Worm (Caenorhabditis elegans) whole organism, L1 larva: Measurements from ENCODE around the gene his-41.

Source experiments
- C34B4.2 ChIP-seq: sonication (generic microtip); optimal IDR thresholded peaks from 2 replicates; lab custom pipeline; 2017; ENCODE audit warnings: mild to moderate bottlenecking, missing genetic modification characterization, missing compliant biosample characterization
- Y116A8C.19 ChIP-seq: sonication (generic microtip); optimal IDR thresholded peaks from 2 replicates; lab custom pipeline; 2016; ENCODE audit warnings: missing compliant biosample characterization, missing genetic modification characterization, borderline replicate concordance
- aha-1 ChIP-seq: fragments of 150-350 bp; optimal IDR thresholded peaks from 2 replicates; lab custom pipeline; 2014; ENCODE audit warnings: missing biosample characterization, missing genetic modification characterization
- ama-1 ChIP-seq: fragments of 150-350 bp; optimal IDR thresholded peaks from 2 replicates; lab custom pipeline; 2014
- ceh-63 ChIP-seq: fragments of 200-800 bp; sonication (Bioruptor generic); optimal IDR thresholded peaks from 2 replicates; lab custom pipeline; 2018; ENCODE audit warnings: mild to moderate bottlenecking, missing genetic modification characterization, missing compliant biosample characterization
- ceh-8 ChIP-seq: fragments of 200-800 bp; sonication (Bioruptor generic); optimal IDR thresholded peaks from 2 replicates; lab custom pipeline; 2018; ENCODE audit warnings: mild to moderate bottlenecking, missing genetic modification characterization, moderate library complexity, missing compliant biosample characterization
- ceh-82 ChIP-seq, 3 experiments: fragments of 150-350 bp in 1 of 3; sonication (generic microtip) in 2 of 3; optimal IDR thresholded peaks; 2 replicates each; lab custom pipeline; 2014 to 2017; ENCODE audit warnings: missing biosample characterization in 3 of 3, missing genetic modification characterization in 3 of 3
- ceh-88 ChIP-seq: fragments of 200-800 bp; sonication (Bioruptor generic); IDR thresholded peaks from 2 replicates; pipeline ENCODE4 v1.3.6; 2022; ENCODE audit warnings: missing genetic modification characterization, missing compliant biosample characterization
- ces-1 ChIP-seq: fragments of 150-350 bp; optimal IDR thresholded peaks from 2 replicates; lab custom pipeline; 2014; ENCODE audit warnings: missing biosample characterization, missing genetic modification reagents, missing genetic modification characterization
- dsc-1 ChIP-seq: sonication (generic microtip); optimal IDR thresholded peaks from 2 replicates; lab custom pipeline; 2016; ENCODE audit warnings: mild to moderate bottlenecking, missing genetic modification characterization, missing compliant biosample characterization
- efl-3 ChIP-seq: fragments of 200-800 bp; sonication (Bioruptor generic); optimal IDR thresholded peaks from 2 replicates; lab custom pipeline; 2018; ENCODE audit warnings: mild to moderate bottlenecking, missing genetic modification characterization, missing compliant biosample characterization
- ets-5 ChIP-seq: fragments of 200-800 bp; sonication (Bioruptor generic); IDR thresholded peaks from 2 replicates; pipeline ENCODE4 v1.3.6; 2022; ENCODE audit warnings: missing genetic modification characterization, missing compliant biosample characterization
- fkh-10 ChIP-seq: sonication (generic microtip); optimal IDR thresholded peaks from 2 replicates; lab custom pipeline; 2017; ENCODE audit warnings: missing biosample characterization, missing genetic modification reagents, missing genetic modification characterization
- grh-1 ChIP-seq: fragments of 200-800 bp; sonication (Bioruptor generic); IDR thresholded peaks from 2 replicates; pipeline ENCODE4 v1.3.6; 2022; ENCODE audit warnings: missing genetic modification reagents, missing genetic modification characterization, missing compliant biosample characterization
- hlh-17 ChIP-seq: fragments of 200-800 bp; sonication (Bioruptor generic); optimal IDR thresholded peaks from 2 replicates; lab custom pipeline; 2018; ENCODE audit warnings: missing genetic modification characterization, mild to moderate bottlenecking, missing compliant biosample characterization, moderate library complexity, borderline replicate concordance
- hlh-4 ChIP-seq: sonication (generic microtip); optimal IDR thresholded peaks from 2 replicates; lab custom pipeline; 2016; ENCODE audit warnings: mild to moderate bottlenecking, missing genetic modification characterization, missing compliant biosample characterization
- hpl-2 ChIP-seq: fragments of 150-350 bp; optimal IDR thresholded peaks from 2 replicates; lab custom pipeline; 2014; ENCODE audit warnings: missing biosample characterization, missing genetic modification reagents, missing genetic modification characterization
- irx-1 ChIP-seq: sonication (generic microtip); optimal IDR thresholded peaks from 2 replicates; lab custom pipeline; 2016; ENCODE audit warnings: missing genetic modification characterization, missing compliant biosample characterization
- isw-1 ChIP-seq: fragments of 200-800 bp; sonication (Bioruptor generic); IDR thresholded peaks from 2 replicates; pipeline ENCODE4 v1.3.6; 2022; ENCODE audit warnings: missing genetic modification characterization, missing compliant biosample characterization
- jun-1 ChIP-seq: fragments of 150-350 bp; optimal IDR thresholded peaks from 2 replicates; lab custom pipeline; 2014; ENCODE audit warnings: missing biosample characterization, missing genetic modification reagents, missing genetic modification characterization
- lin-14 ChIP-seq: fragments of 200-800 bp; sonication (Bioruptor generic); optimal IDR thresholded peaks from 2 replicates; lab custom pipeline; 2018; ENCODE audit warnings: mild to moderate bottlenecking, missing genetic modification characterization, moderate library complexity, missing compliant biosample characterization
- lin-15B ChIP-seq: fragments of 150-350 bp; sonication (generic microtip); optimal IDR thresholded peaks from 3 replicates; lab custom pipeline; 2014; ENCODE audit warnings: missing biosample characterization, missing genetic modification characterization
- lin-39 ChIP-seq: fragments of 150-350 bp; optimal IDR thresholded peaks from 2 replicates; lab custom pipeline; 2014; ENCODE audit warnings: missing biosample characterization, missing genetic modification reagents, missing genetic modification characterization
- lir-3 ChIP-seq: sonication (generic microtip); optimal IDR thresholded peaks from 2 replicates; lab custom pipeline; 2016; ENCODE audit warnings: mild to moderate bottlenecking, missing genetic modification characterization, moderate library complexity, missing compliant biosample characterization; ENCODE audit not compliant: poor library complexity
- lsy-2 ChIP-seq, 2 experiments: fragments of 150-350 bp; optimal IDR thresholded peaks; 2 replicates each; lab custom pipeline; 2014; ENCODE audit warnings: missing biosample characterization in 2 of 2, missing genetic modification characterization in 2 of 2
- mef-2 ChIP-seq: fragments of 150-350 bp; optimal IDR thresholded peaks from 2 replicates; lab custom pipeline; 2014; ENCODE audit warnings: missing biosample characterization, missing genetic modification characterization
- mep-1 ChIP-seq: fragments of 150-350 bp; optimal IDR thresholded peaks from 2 replicates; lab custom pipeline; 2014; ENCODE audit warnings: missing biosample characterization, missing genetic modification characterization
- nhr-11 ChIP-seq: fragments of 150-350 bp; optimal IDR thresholded peaks from 2 replicates; lab custom pipeline; 2014; ENCODE audit warnings: missing biosample characterization, missing genetic modification characterization
- nhr-12 ChIP-seq: sonication (generic microtip); optimal IDR thresholded peaks from 2 replicates; lab custom pipeline; 2017; ENCODE audit warnings: missing biosample characterization, missing genetic modification characterization
- nhr-237 ChIP-seq: fragments of 150-350 bp; optimal IDR thresholded peaks from 2 replicates; lab custom pipeline; 2014; ENCODE audit warnings: missing biosample characterization, missing genetic modification characterization
- nhr-28 ChIP-seq: fragments of 150-350 bp; optimal IDR thresholded peaks from 2 replicates; lab custom pipeline; 2014; ENCODE audit warnings: missing biosample characterization, missing genetic modification characterization
- nhr-71 ChIP-seq: sonication (generic microtip); optimal IDR thresholded peaks from 2 replicates; lab custom pipeline; 2016; ENCODE audit warnings: mild to moderate bottlenecking, missing genetic modification characterization, moderate library complexity, missing compliant biosample characterization
- nhr-76 ChIP-seq: sonication (generic microtip); optimal IDR thresholded peaks from 2 replicates; lab custom pipeline; 2017; ENCODE audit warnings: missing biosample characterization, missing genetic modification characterization
- nhr-77 ChIP-seq: fragments of 150-350 bp; optimal IDR thresholded peaks from 2 replicates; lab custom pipeline; 2014; ENCODE audit warnings: missing biosample characterization, missing genetic modification characterization
- nhr-90 ChIP-seq: sonication (generic microtip); optimal IDR thresholded peaks from 2 replicates; lab custom pipeline; 2016; ENCODE audit warnings: mild to moderate bottlenecking, missing genetic modification characterization, missing compliant biosample characterization; ENCODE audit not compliant: poor library complexity
- pag-3 ChIP-seq: sonication (generic microtip); optimal IDR thresholded peaks from 2 replicates; lab custom pipeline; 2017; ENCODE audit warnings: missing genetic modification characterization, mild to moderate bottlenecking, missing compliant biosample characterization, antibody characterized with exemption, borderline replicate concordance; ENCODE audit not compliant: insufficient read depth
- pqm-1 ChIP-seq: sonication (generic microtip); optimal IDR thresholded peaks from 3 replicates; lab custom pipeline; 2017; ENCODE audit warnings: missing biosample characterization, missing genetic modification characterization
- rnt-1 ChIP-seq: sonication (generic microtip); optimal IDR thresholded peaks from 2 replicates; lab custom pipeline; 2016; ENCODE audit warnings: mild to moderate bottlenecking, missing genetic modification characterization, moderate library complexity, missing compliant biosample characterization
- skn-1 ChIP-seq: fragments of 150-350 bp; optimal IDR thresholded peaks from 2 replicates; lab custom pipeline; 2014; ENCODE audit warnings: missing biosample characterization, missing genetic modification characterization
- snpc-4 ChIP-seq: fragments of 150-350 bp; optimal IDR thresholded peaks from 2 replicates; lab custom pipeline; 2014; ENCODE audit warnings: missing biosample characterization, missing genetic modification characterization
- sox-4 ChIP-seq: sonication (generic microtip); optimal IDR thresholded peaks from 2 replicates; lab custom pipeline; 2016; ENCODE audit warnings: missing genetic modification characterization, missing compliant biosample characterization
- sup-37 ChIP-seq: fragments of 200-800 bp; sonication (Bioruptor generic); optimal IDR thresholded peaks from 2 replicates; lab custom pipeline; 2018; ENCODE audit warnings: mild to moderate bottlenecking, missing genetic modification characterization, missing compliant biosample characterization
- swsn-7 ChIP-seq: sonication (generic microtip); optimal IDR thresholded peaks from 2 replicates; lab custom pipeline; 2016; ENCODE audit warnings: missing genetic modification characterization, missing compliant biosample characterization
- tbx-2 ChIP-seq: sonication (generic microtip); optimal IDR thresholded peaks from 2 replicates; lab custom pipeline; 2016; ENCODE audit warnings: missing genetic modification characterization, missing compliant biosample characterization
- tlp-1 ChIP-seq: fragments of 150-350 bp; optimal IDR thresholded peaks from 2 replicates; lab custom pipeline; 2014; ENCODE audit warnings: missing biosample characterization, missing genetic modification characterization
- unc-30 ChIP-seq: sonication (generic microtip); optimal IDR thresholded peaks from 2 replicates; lab custom pipeline; 2017; ENCODE audit warnings: missing biosample characterization, missing genetic modification characterization
- unc-62 ChIP-seq: fragments of 150-350 bp; optimal IDR thresholded peaks from 2 replicates; lab custom pipeline; 2014; ENCODE audit warnings: missing biosample characterization, missing genetic modification reagents, missing genetic modification characterization
- unc-98 ChIP-seq: fragments of 200-800 bp; sonication (Bioruptor generic); IDR thresholded peaks from 2 replicates; pipeline ENCODE4 v1.3.6; 2022; ENCODE audit warnings: missing genetic modification characterization, missing compliant biosample characterization
- xbp-1 ChIP-seq: sonication (generic microtip); optimal IDR thresholded peaks from 2 replicates; lab custom pipeline; 2016; ENCODE audit warnings: missing genetic modification characterization, missing compliant biosample characterization
- zag-1 ChIP-seq: fragments of 150-350 bp; optimal IDR thresholded peaks from 2 replicates; lab custom pipeline; 2014; ENCODE audit warnings: missing biosample characterization, missing genetic modification characterization
- ztf-11 ChIP-seq, 2 experiments: sonication (generic microtip); optimal IDR thresholded peaks; 2 replicates each; lab custom pipeline; 2016 to 2017; ENCODE audit warnings: missing genetic modification characterization in 2 of 2, missing biosample characterization in 1 of 2, missing compliant biosample characterization in 1 of 2
- ztf-4 ChIP-seq: fragments of 150-350 bp; optimal IDR thresholded peaks from 2 replicates; lab custom pipeline; 2014; ENCODE audit warnings: missing biosample characterization, missing genetic modification characterization

his-41 gene

DNA sequence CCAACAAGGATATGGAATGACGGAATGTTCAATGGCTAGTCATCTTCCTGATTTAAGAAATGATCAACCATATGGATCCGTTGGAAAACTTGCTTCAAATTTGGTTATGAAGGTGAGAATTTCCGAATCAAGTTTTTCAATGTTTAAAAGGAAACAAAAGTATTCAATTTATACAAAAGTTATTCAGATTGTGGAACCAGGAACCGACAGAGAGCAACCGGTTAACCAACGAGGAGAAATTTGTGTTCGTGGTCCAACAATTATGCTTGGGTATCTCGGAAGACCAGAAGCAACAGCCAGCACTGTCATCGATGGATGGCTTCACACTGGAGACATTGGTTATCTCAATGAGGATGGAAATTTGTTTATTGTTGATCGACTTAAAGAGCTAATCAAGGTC, 35.7 kb upstream of the his-41 start:
- TF ChIP-seq sox-4 (no peak), isw-1 (GFP tag; lab: Robert Waterston, UW) (no peak), ces-1 (GFP tag; lab: Kevin White, UChicago) (no peak), jun-1 (no peak), pqm-1 (no peak), nhr-11 (no peak), Y116A8C.19 (tag; lab: Kevin White, UChicago) (no peak), pag-3 (tag; lab: Kevin White, UChicago) (no peak), ama-1 (lab: Kevin White, UChicago) (no peak), tbx-2 (no peak), lin-39 (no peak), ztf-11 (tag; optimal IDR thresholded peaks at IDR 0.05; lab: Kevin White, UChicago) (no peak), ceh-63 (no peak), ceh-8 (GFP tag; lab: Kevin White, UChicago) (no peak), nhr-77 (tag; lab: Kevin White, UChicago) (no peak), lin-15B (no peak)

- TF ChIP-seq fkh-10 (GFP tag; lab: Kevin White, UChicago) (no peak), efl-3 (no peak), nhr-237 (no peak), ceh-63 (no peak), irx-1 (tag; lab: Kevin White, UChicago) (peak; percentile 76), lir-3 (tag; lab: Kevin White, UChicago) (no peak), nhr-90 (peak; percentile 74), mep-1 (tag; lab: Kevin White, UChicago) (peak; percentile 90), swsn-7 (tag; lab: Kevin White, UChicago) (peak; percentile 76), nhr-11 (no peak), sox-4 (peak; percentile 63), nhr-71 (tag; lab: Kevin White, UChicago) (peak; percentile 83), ztf-4 (tag; lab: Kevin White, UChicago) (no peak), skn-1 (tag; lab: Kevin White, UChicago) (peak; percentile 29), zag-1 (tag; lab: Kevin White, UChicago) (no peak), hpl-2 (GFP tag; lab: Kevin White, UChicago) (no peak), nhr-77 (tag; lab: Kevin White, UChicago) (no peak), lin-39 (peak; percentile 67), hlh-4 (no peak), unc-98 (no peak), ceh-88 (GFP tag; lab: Robert Waterston, UW) (no peak), ceh-82 (tag; optimal IDR thresholded peaks at IDR 0.05; lab: Kevin White, UChicago) (peak; percentile 20 to 45 (median 45)), ztf-11 (tag; optimal IDR thresholded peaks at IDR 0.05; lab: Kevin White, UChicago) (no peak), snpc-4 (peak; percentile 54), dsc-1 (tag; lab: Kevin White, UChicago) (peak; percentile 78), ama-1 (lab: Kevin White, UChicago) (no peak), C34B4.2 (no peak), xbp-1 (tag; lab: Kevin White, UChicago) (peak; percentile 75), nhr-28 (tag; lab: Kevin White, UChicago) (no peak), unc-62 (GFP tag; lab: Kevin White, UChicago) (no peak), ets-5 (GFP tag; lab: Robert Waterston, UW) (no peak), sup-37 (GFP tag; lab: Kevin White, UChicago) (no peak), lsy-2 (tag; optimal IDR thresholded peaks at IDR 0.05; lab: Kevin White, UChicago) (peak; percentile 71 to 84), unc-30 (no peak), lin-14 (peak; percentile 72), grh-1 (GFP tag; lab: Robert Waterston, UW) (no peak), tlp-1 (no peak), nhr-76 (tag; lab: Kevin White, UChicago) (no peak), aha-1 (tag; lab: Kevin White, UChicago) (no peak), hlh-17 (GFP tag; lab: Kevin White, UChicago) (no peak), nhr-12 (no peak), mef-2 (tag; lab: Kevin White, UChicago) (no peak), tbx-2 (peak; percentile 75), rnt-1 (peak; percentile 76)
Measured at ce11 chrV:9513590-9513989, 31.7 kb upstream of the his-41 start, which contains the start of gene eif-2Bdelta. Gene eif-2Bdelta, plus strand, starts transcription at chrV:9513824.
